Worm (Caenorhabditis elegans) whole organism, young adult: ENCODE data around the gene cutl-15.
A peak's percentile ranks its signal among the peaks of the same experiment; 100 is the strongest.

Experiments used
- B0261.1 ChIP-seq: sonication (generic microtip); optimal IDR thresholded peaks from 2 replicates; lab custom pipeline; 2016; ENCODE audit warnings: mild to moderate bottlenecking, missing genetic modification characterization, moderate library complexity, missing compliant biosample characterization
- B0336.3 ChIP-seq: fragments of 200-800 bp; sonication (Bioruptor generic); IDR thresholded peaks from 2 replicates; pipeline ENCODE4 v1.3.6; 2022; ENCODE audit warnings: missing genetic modification characterization, missing compliant biosample characterization
- F10E7.11 ChIP-seq: sonication (generic microtip); optimal IDR thresholded peaks from 2 replicates; lab custom pipeline; 2017; ENCODE audit warnings: mild to moderate bottlenecking, missing genetic modification characterization, moderate library complexity, missing compliant biosample characterization
- F23B12.7 ChIP-seq: sonication (generic microtip); optimal IDR thresholded peaks from 2 replicates; lab custom pipeline; 2017; ENCODE audit warnings: missing genetic modification characterization, mild to moderate bottlenecking, missing compliant biosample characterization, antibody characterized with exemption, moderate library complexity; ENCODE audit not compliant: insufficient read depth
- F49E8.2 ChIP-seq: sonication (generic microtip); optimal IDR thresholded peaks from 3 replicates; lab custom pipeline; 2017; ENCODE audit warnings: missing genetic modification characterization, mild to moderate bottlenecking, missing compliant biosample characterization, antibody characterized with exemption, moderate library complexity; ENCODE audit not compliant: insufficient read depth
- Y53F4B.3 ChIP-seq: fragments of 200-800 bp; sonication (Bioruptor generic); IDR thresholded peaks from 2 replicates; pipeline ENCODE4 v1.3.6; 2022; ENCODE audit warnings: missing genetic modification reagents, missing genetic modification characterization, missing compliant biosample characterization
- Y67H2A.10 ChIP-seq: fragments of 200-800 bp; sonication (Bioruptor generic); conservative IDR thresholded peaks from 2 replicates; pipeline ENCODE4 v1.3.6; 2022; ENCODE audit warnings: missing genetic modification reagents, missing genetic modification characterization, missing compliant biosample characterization
- aptf-3 ChIP-seq: fragments of 200-800 bp; sonication (Bioruptor generic); IDR thresholded peaks from 2 replicates; pipeline ENCODE4 v1.3.6; 2022; ENCODE audit warnings: missing genetic modification characterization, missing compliant biosample characterization
- atf-7 ChIP-seq: sonication (generic microtip); optimal IDR thresholded peaks from 2 replicates; lab custom pipeline; 2017; ENCODE audit warnings: mild to moderate bottlenecking, missing genetic modification characterization, missing compliant biosample characterization
- athp-1 ChIP-seq: sonication (generic microtip); optimal IDR thresholded peaks from 2 replicates; lab custom pipeline; 2017; ENCODE audit warnings: mild to moderate bottlenecking, missing genetic modification characterization, missing compliant biosample characterization
- attf-3 ChIP-seq: fragments of 200-800 bp; sonication (Bioruptor generic); conservative IDR thresholded peaks from 2 replicates; pipeline ENCODE4 v1.3.6; 2022; ENCODE audit warnings: missing genetic modification reagents, missing genetic modification characterization, missing compliant biosample characterization
- attf-5 ChIP-seq: fragments of 200-800 bp; sonication (Bioruptor generic); optimal IDR thresholded peaks from 2 replicates; lab custom pipeline; 2018; ENCODE audit warnings: mild to moderate bottlenecking, missing genetic modification characterization, missing compliant biosample characterization
- ccch-3 ChIP-seq: fragments of 200-800 bp; sonication (Bioruptor generic); optimal IDR thresholded peaks from 2 replicates; lab custom pipeline; 2018; ENCODE audit warnings: mild to moderate bottlenecking, missing genetic modification characterization, missing compliant biosample characterization
- cebp-1 ChIP-seq, 2 experiments: fragments of 200-800 bp in 1 of 2; sonication (Bioruptor generic) in 1 of 2; sonication (generic microtip) in 1 of 2; IDR thresholded peaks in 1 of 2; optimal IDR thresholded peaks in 1 of 2; 2 replicates each; pipeline versions ENCODE4 v1.3.6 to Lab custom; 2017 to 2022; ENCODE audit warnings: missing compliant biosample characterization in 2 of 2, missing genetic modification characterization in 2 of 2, mild to moderate bottlenecking in 1 of 2, missing genetic modification reagents in 1 of 2, moderate library complexity in 1 of 2
- cebp-2 ChIP-seq: fragments of 200-800 bp; sonication (Bioruptor generic); IDR thresholded peaks from 2 replicates; pipeline ENCODE4 v1.3.6; 2022; ENCODE audit warnings: missing genetic modification characterization, missing compliant biosample characterization
- ceh-100 ChIP-seq: fragments of 200-800 bp; sonication (Bioruptor generic); IDR thresholded peaks from 2 replicates; pipeline ENCODE4 v1.3.6; 2022; ENCODE audit warnings: missing genetic modification reagents, missing genetic modification characterization, missing compliant biosample characterization
- ceh-27 ChIP-seq: fragments of 200-800 bp; sonication (Bioruptor generic); optimal IDR thresholded peaks from 2 replicates; lab custom pipeline; 2018; ENCODE audit warnings: mild to moderate bottlenecking, missing genetic modification characterization, moderate library complexity, missing compliant biosample characterization
- ceh-58 ChIP-seq: fragments of 200-800 bp; sonication (Bioruptor generic); IDR thresholded peaks from 2 replicates; pipeline ENCODE4 v1.3.6; 2022; ENCODE audit warnings: missing genetic modification characterization, missing compliant biosample characterization
- chd-7 ChIP-seq: sonication (generic microtip); optimal IDR thresholded peaks from 2 replicates; lab custom pipeline; 2016; ENCODE audit warnings: mild to moderate bottlenecking, missing genetic modification characterization, moderate library complexity, missing compliant biosample characterization
- egl-18 ChIP-seq: fragments of 200-800 bp; sonication (Bioruptor generic); IDR thresholded peaks from 2 replicates; pipeline ENCODE4 v1.3.6; 2022; ENCODE audit warnings: missing genetic modification reagents, missing genetic modification characterization, missing compliant biosample characterization
- ets-4 ChIP-seq: fragments of 200-800 bp; sonication (Bioruptor generic); optimal IDR thresholded peaks from 2 replicates; lab custom pipeline; 2018; ENCODE audit warnings: mild to moderate bottlenecking, missing genetic modification characterization, missing compliant biosample characterization
- hlh-26 ChIP-seq: fragments of 200-800 bp; sonication (Bioruptor generic); conservative IDR thresholded peaks from 2 replicates; pipeline ENCODE4 v1.3.6; 2022; ENCODE audit warnings: missing genetic modification reagents, missing genetic modification characterization, missing compliant biosample characterization
- hmg-20 ChIP-seq: fragments of 200-800 bp; sonication (Bioruptor generic); IDR thresholded peaks from 2 replicates; pipeline ENCODE4 v1.3.6; 2022; ENCODE audit warnings: missing genetic modification reagents, missing genetic modification characterization, missing compliant biosample characterization
- hsf-1 ChIP-seq: fragments of 200-800 bp; sonication (Bioruptor generic); IDR thresholded peaks from 2 replicates; pipeline ENCODE4 v1.3.6; 2022; ENCODE audit warnings: missing genetic modification reagents, missing genetic modification characterization, missing compliant biosample characterization
- let-526 ChIP-seq: fragments of 200-800 bp; sonication (Bioruptor generic); IDR thresholded peaks from 2 replicates; pipeline ENCODE4 v1.3.6; 2022; ENCODE audit warnings: missing genetic modification reagents, missing genetic modification characterization, missing compliant biosample characterization
- lir-1 ChIP-seq: fragments of 200-800 bp; sonication (Bioruptor generic); conservative IDR thresholded peaks from 2 replicates; pipeline ENCODE4 v1.3.6; 2022; ENCODE audit warnings: missing genetic modification reagents, missing genetic modification characterization, missing compliant biosample characterization
- lsl-1 ChIP-seq: fragments of 200-800 bp; sonication (Bioruptor generic); optimal IDR thresholded peaks from 2 replicates; lab custom pipeline; 2018; ENCODE audit warnings: mild to moderate bottlenecking, missing genetic modification characterization, moderate library complexity, missing compliant biosample characterization
- madf-6 ChIP-seq: fragments of 200-800 bp; sonication (Bioruptor generic); IDR thresholded peaks from 2 replicates; pipeline ENCODE4 v1.3.6; 2022; ENCODE audit warnings: missing genetic modification reagents, missing genetic modification characterization, missing compliant biosample characterization
- mel-28 ChIP-seq: sonication (generic microtip); optimal IDR thresholded peaks from 2 replicates; lab custom pipeline; 2016; ENCODE audit warnings: borderline replicate concordance, mild to moderate bottlenecking, missing genetic modification characterization, missing compliant biosample characterization
- nfyb-1 ChIP-seq: fragments of 200-800 bp; sonication (Bioruptor generic); IDR thresholded peaks from 2 replicates; pipeline ENCODE4 v1.3.6; 2022; ENCODE audit warnings: missing genetic modification reagents, missing genetic modification characterization, missing compliant biosample characterization
- nhr-120 ChIP-seq: fragments of 200-800 bp; sonication (Bioruptor generic); IDR thresholded peaks from 2 replicates; pipeline ENCODE4 v1.3.6; 2022; ENCODE audit warnings: missing genetic modification characterization, missing compliant biosample characterization
- nhr-27 ChIP-seq: fragments of 200-800 bp; sonication (Bioruptor generic); optimal IDR thresholded peaks from 2 replicates; lab custom pipeline; 2018; ENCODE audit warnings: mild to moderate bottlenecking, missing genetic modification characterization, moderate library complexity, missing compliant biosample characterization
- nhr-80 ChIP-seq: sonication (generic microtip); optimal IDR thresholded peaks from 2 replicates; lab custom pipeline; 2016; ENCODE audit warnings: missing genetic modification characterization, missing compliant biosample characterization
- rpc-1 ChIP-seq, 2 experiments: fragments of 150-350 bp in 1 of 2; sonication (generic microtip) in 1 of 2; optimal IDR thresholded peaks; 2 replicates each; lab custom pipeline; 2014 to 2018; ENCODE audit warnings: missing biosample characterization in 1 of 2, missing genetic modification characterization in 1 of 2, missing genetic modification reagents in 1 of 2, missing genotype in 1 of 2
- sea-2 ChIP-seq: fragments of 200-800 bp; sonication (Bioruptor generic); IDR thresholded peaks from 2 replicates; pipeline ENCODE4 v1.3.6; 2022; ENCODE audit warnings: missing genetic modification characterization, missing compliant biosample characterization
- snpc-3.4 ChIP-seq: sonication (generic microtip); optimal IDR thresholded peaks from 2 replicates; lab custom pipeline; 2017; ENCODE audit warnings: missing genetic modification characterization, mild to moderate bottlenecking, missing compliant biosample characterization, antibody characterized with exemption, moderate library complexity, missing genotype, missing genetic modification reagents
- snpc-4 ChIP-seq, 5 experiments: fragments of 150-350 bp in 1 of 5; sonication (generic microtip) in 4 of 5; optimal IDR thresholded peaks; 2 replicates each; lab custom pipeline; 2014 to 2018; ENCODE audit warnings: missing genetic modification characterization in 5 of 5, missing biosample characterization in 3 of 5, antibody characterized with exemption in 2 of 5, mild to moderate bottlenecking in 2 of 5, missing compliant biosample characterization in 2 of 5, missing genotype in 2 of 5, moderate library complexity in 2 of 5, missing genetic modification reagents in 1 of 5
- somi-1 ChIP-seq: fragments of 200-800 bp; sonication (Bioruptor generic); optimal IDR thresholded peaks from 2 replicates; lab custom pipeline; 2018; ENCODE audit warnings: mild to moderate bottlenecking, missing genetic modification characterization, missing compliant biosample characterization
- unc-62 ChIP-seq: fragments of 150-350 bp; optimal IDR thresholded peaks from 2 replicates; lab custom pipeline; 2014; ENCODE audit warnings: missing biosample characterization, missing genetic modification reagents, missing genetic modification characterization
- ztf-22 ChIP-seq: fragments of 200-800 bp; sonication (Bioruptor generic); optimal IDR thresholded peaks from 2 replicates; lab custom pipeline; 2018; ENCODE audit warnings: mild to moderate bottlenecking, missing genetic modification characterization, moderate library complexity, missing compliant biosample characterization
- ztf-26 ChIP-seq: sonication (generic microtip); optimal IDR thresholded peaks from 2 replicates; lab custom pipeline; 2017; ENCODE audit warnings: missing genetic modification characterization, missing compliant biosample characterization

The cutl-15 gene

DNA sequence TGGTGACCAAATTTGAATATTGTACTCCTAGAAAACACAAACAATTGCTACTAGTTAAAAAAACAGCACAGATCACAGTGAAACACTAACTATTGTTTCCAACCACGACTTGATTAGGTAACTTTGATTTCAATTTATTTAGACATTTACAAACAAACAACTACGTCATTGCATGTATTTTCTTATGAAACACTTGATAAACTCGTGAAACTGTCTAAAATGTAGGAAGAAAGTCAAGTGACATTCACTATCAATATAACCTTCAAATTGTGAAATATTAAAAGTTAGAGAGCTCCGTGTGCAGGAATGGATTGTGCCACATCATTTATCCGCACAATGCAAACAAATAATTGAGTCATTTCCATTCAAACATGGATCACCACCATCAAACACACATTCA lies 42.8 kb upstream of the cutl-15 start:
- TF ChIP-seq mel-28 (tag; lab: Kevin White, UChicago) (no peak), nhr-120 (GFP tag; lab: Robert Waterston, UW) (no peak), athp-1 (no peak), F10E7.11 (tag; lab: Kevin White, UChicago) (no peak), madf-6 (GFP tag; lab: Robert Waterston, UW) (no peak), B0336.3 (GFP tag; lab: Robert Waterston, UW) (no peak), egl-18 (GFP tag; lab: Robert Waterston, UW) (no peak), Y53F4B.3 (GFP tag; lab: Robert Waterston, UW) (no peak), cebp-1 (GFP tag; IDR thresholded peaks at IDR 0.05; lab: Robert Waterston, UW) (peak; percentile 63; the same call in 1 of the 2 replicates), cebp-1 (tag; optimal IDR thresholded peaks at IDR 0.05; lab: Kevin White, UChicago) (peak; percentile 80), attf-5 (GFP tag; lab: Kevin White, UChicago) (peak; percentile 24), nhr-80 (tag; lab: Kevin White, UChicago) (peak; percentile 35), atf-7 (tag; lab: Kevin White, UChicago) (no peak), rpc-1 (optimal IDR thresholded peaks at IDR 0.05; lab: Kevin White, UChicago) (no peak), rpc-1 (tag; optimal IDR thresholded peaks at IDR 0.05; lab: Kevin White, UChicago) (no peak), aptf-3 (no peak), hlh-26 (GFP tag; lab: Robert Waterston, UW) (no peak), F23B12.7 (tag; lab: Kevin White, UChicago) (no peak), ceh-58 (no peak), lir-1 (GFP tag; lab: Robert Waterston, UW) (no peak), chd-7 (tag; lab: Kevin White, UChicago) (no peak), ceh-100 (no peak), hsf-1 (GFP tag; lab: Robert Waterston, UW) (no peak), ztf-22 (GFP tag; lab: Kevin White, UChicago) (no peak), B0261.1 (tag; lab: Kevin White, UChicago) (no peak), unc-62 (GFP tag; lab: Kevin White, UChicago) (peak; percentile 80), snpc-3.4 (tag; lab: Kevin White, UChicago) (no peak), ets-4 (GFP tag; lab: Kevin White, UChicago) (no peak), let-526 (GFP tag; lab: Robert Waterston, UW) (no peak), ccch-3 (GFP tag; lab: Kevin White, UChicago) (no peak), nhr-27 (tag; lab: Kevin White, UChicago) (no peak)

DNA sequence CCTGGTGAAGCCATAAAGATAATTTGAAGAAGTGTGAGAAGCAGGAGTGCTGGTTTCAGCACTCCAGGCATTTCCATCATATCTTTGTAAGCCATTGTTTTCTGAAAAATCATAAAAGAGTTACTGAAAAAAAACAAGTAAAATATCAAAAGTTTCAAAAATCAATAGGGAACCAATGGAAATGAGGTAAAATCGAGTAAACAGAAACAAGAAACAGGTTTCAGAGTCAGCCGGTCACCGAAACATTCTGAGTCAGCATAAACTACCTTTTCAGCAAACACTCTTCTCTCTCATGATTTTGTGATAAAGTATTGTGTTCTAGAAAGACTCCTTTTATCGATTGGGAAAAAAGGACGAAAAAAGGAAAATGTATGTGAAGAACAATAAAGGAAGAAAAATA lies 42.0 kb upstream of the cutl-15 start, which contains the start of gene C18E9.9:
TSS of gene C18E9.9 (minus strand) at position 101 of the 400 bp plus-strand sequence.
- TF ChIP-seq hmg-20 (GFP tag; lab: Robert Waterston, UW) (no peak), ztf-26 (tag; lab: Kevin White, UChicago) (no peak), ceh-27 (GFP tag; lab: Kevin White, UChicago) (no peak), lsl-1 (GFP tag; lab: Kevin White, UChicago) (no peak), cebp-2 (GFP tag; lab: Robert Waterston, UW) (no peak), sea-2 (GFP tag; lab: Robert Waterston, UW) (no peak), chd-7 (tag; lab: Kevin White, UChicago) (no peak), Y67H2A.10 (GFP tag; lab: Robert Waterston, UW) (no peak), somi-1 (GFP tag; lab: Kevin White, UChicago) (no peak), attf-3 (no peak), nhr-80 (tag; lab: Kevin White, UChicago) (no peak), F49E8.2 (tag; lab: Kevin White, UChicago) (no peak), snpc-4 (GFP tag; optimal IDR thresholded peaks at IDR 0.05; lab: Kevin White, UChicago) (no peak), snpc-4 (tag; optimal IDR thresholded peaks at IDR 0.05; lab: Kevin White, UChicago) (no peak), nfyb-1 (GFP tag; lab: Robert Waterston, UW) (no peak)
- TF ChIP-seq, all 124 proteins: peak for 0
